Fruit fly (Drosophila melanogaster) whole organism, embryonic: ENCODE results near the gene RhoGAP18B.

Experiments
- B-H1 ChIP-seq: fragments of 200-800 bp; sonication (Bioruptor generic); IDR thresholded peaks from 3 replicates; pipeline ENCODE4 v1.3.6; 2022; ENCODE audit warnings: missing biosample characterization, missing genetic modification characterization
- CG10147 ChIP-seq: fragments of 200-800 bp; sonication (Bioruptor generic); optimal IDR thresholded peaks from 2 replicates; lab custom pipeline; 2019; ENCODE audit warnings: missing biosample characterization, mild to moderate bottlenecking, missing genetic modification characterization, moderate library complexity
- CG10321 ChIP-seq: fragments of 200-800 bp; sonication (Bioruptor generic); IDR thresholded peaks from 2 replicates; pipeline ENCODE4 v1.3.6; 2022; ENCODE audit warnings: missing biosample characterization, missing genetic modification characterization
- CG11085 ChIP-seq: fragments of 200-800 bp; sonication (Bioruptor generic); IDR thresholded peaks from 2 replicates; pipeline ENCODE4 v1.3.6; 2022; ENCODE audit warnings: missing biosample characterization, missing genetic modification characterization
- CG12219 ChIP-seq: fragments of 200-800 bp; sonication (Bioruptor generic); optimal IDR thresholded peaks from 3 replicates; lab custom pipeline; 2018; ENCODE audit warnings: missing biosample characterization, mild to moderate bottlenecking, missing genetic modification characterization
- CG14014 ChIP-seq: fragments of 200-800 bp; sonication (Bioruptor generic); IDR thresholded peaks from 2 replicates; pipeline ENCODE4 v1.3.6; 2022; ENCODE audit warnings: missing biosample characterization, missing genetic modification characterization
- CG14667 ChIP-seq: fragments of 200-800 bp; sonication (Bioruptor generic); IDR thresholded peaks from 2 replicates; pipeline ENCODE4 v1.3.6; 2022; ENCODE audit warnings: missing biosample characterization, missing genetic modification characterization
- CG15269 ChIP-seq: fragments of 200-800 bp; sonication (Bioruptor generic); optimal IDR thresholded peaks from 2 replicates; lab custom pipeline; 2018; ENCODE audit warnings: missing biosample characterization, mild to moderate bottlenecking, missing genetic modification characterization, moderate library complexity
- CG15479 ChIP-seq: fragments of 200-800 bp; sonication (Bioruptor generic); optimal IDR thresholded peaks from 3 replicates; lab custom pipeline; 2019; ENCODE audit warnings: missing biosample characterization, mild to moderate bottlenecking, missing genetic modification characterization, moderate library complexity
- CG15514 ChIP-seq: fragments of 200-800 bp; sonication (Bioruptor generic); optimal IDR thresholded peaks from 3 replicates; lab custom pipeline; 2017; ENCODE audit warnings: missing biosample characterization, missing genetic modification characterization, mild to moderate bottlenecking, moderate library complexity, missing genetic modification reagents
- CG17328 ChIP-seq: fragments of 200-800 bp; sonication (Bioruptor generic); IDR thresholded peaks from 2 replicates; pipeline ENCODE4 v1.3.6; 2022; ENCODE audit warnings: missing biosample characterization, missing genetic modification characterization
- CG17912 ChIP-seq: fragments of 200-800 bp; sonication (Bioruptor generic); optimal IDR thresholded peaks from 2 replicates; lab custom pipeline; 2018; ENCODE audit warnings: missing biosample characterization, mild to moderate bottlenecking, missing genetic modification characterization
- CG18764 ChIP-seq: fragments of 200-800 bp; sonication (Bioruptor generic); optimal IDR thresholded peaks from 3 replicates; lab custom pipeline; 2016; ENCODE audit warnings: missing biosample characterization, missing genetic modification characterization
- CG2875 ChIP-seq: fragments of 200-800 bp; sonication (Bioruptor generic); optimal IDR thresholded peaks from 2 replicates; lab custom pipeline; 2017; ENCODE audit warnings: missing biosample characterization, mild to moderate bottlenecking, missing genetic modification characterization, missing genetic modification reagents
- CG4617 ChIP-seq: fragments of 200-800 bp; sonication (Bioruptor generic); optimal IDR thresholded peaks from 3 replicates; lab custom pipeline; 2016; ENCODE audit warnings: missing biosample characterization, missing genetic modification characterization, borderline replicate concordance
- CG7357 ChIP-seq: fragments of 200-800 bp; sonication (Bioruptor generic); IDR thresholded peaks from 3 replicates; pipeline ENCODE4 v1.3.6; 2022; ENCODE audit warnings: missing biosample characterization, missing genetic modification characterization
- CG7963 ChIP-seq: fragments of 200-800 bp; sonication (Bioruptor generic); IDR thresholded peaks from 3 replicates; pipeline ENCODE4 v1.3.6; 2022; ENCODE audit warnings: missing biosample characterization, missing genetic modification characterization; ENCODE audit not compliant: partially characterized antibody
- CG7987 ChIP-seq: fragments of 200-800 bp; sonication (Bioruptor generic); optimal IDR thresholded peaks from 2 replicates; lab custom pipeline; 2018; ENCODE audit warnings: missing biosample characterization, mild to moderate bottlenecking, missing genetic modification characterization, moderate library complexity
- CkIIα-i1 ChIP-seq: fragments of 200-800 bp; sonication (Bioruptor generic); IDR thresholded peaks from 2 replicates; pipeline ENCODE4 v1.3.6; 2022; ENCODE audit warnings: missing biosample characterization, missing genetic modification characterization
- E2f1 ChIP-seq: fragments of 200-800 bp; sonication (Bioruptor generic); IDR thresholded peaks from 2 replicates; pipeline ENCODE4 v1.3.6; 2022; ENCODE audit warnings: missing biosample characterization, missing genetic modification characterization
- Fer2 ChIP-seq: fragments of 200-800 bp; sonication (Bioruptor generic); optimal IDR thresholded peaks from 2 replicates; lab custom pipeline; 2018; ENCODE audit warnings: missing biosample characterization, mild to moderate bottlenecking, missing genetic modification characterization, moderate library complexity
- GATAe ChIP-seq: fragments of 200-800 bp; sonication (Bioruptor generic); conservative IDR thresholded peaks from 2 replicates; pipeline ENCODE4 v1.3.6; 2022; ENCODE audit warnings: missing biosample characterization, missing genetic modification characterization
- Gsc ChIP-seq: fragments of 200-800 bp; sonication (Bioruptor generic); IDR thresholded peaks from 2 replicates; pipeline ENCODE4 v1.3.6; 2022; ENCODE audit warnings: missing biosample characterization, missing genetic modification characterization
- HLH3B ChIP-seq: fragments of 200-800 bp; sonication (Bioruptor generic); IDR thresholded peaks from 2 replicates; pipeline ENCODE4 v1.3.6; 2022; ENCODE audit warnings: missing biosample characterization, missing genetic modification characterization
- Hmx ChIP-seq: fragments of 200-800 bp; sonication (Bioruptor generic); optimal IDR thresholded peaks from 2 replicates; lab custom pipeline; 2016; ENCODE audit warnings: missing biosample characterization, missing genetic modification characterization
- Mes4 ChIP-seq: fragments of 200-800 bp; sonication (Bioruptor generic); optimal IDR thresholded peaks from 2 replicates; lab custom pipeline; 2016; ENCODE audit warnings: missing biosample characterization, missing genetic modification characterization
- NK7.1 ChIP-seq: fragments of 200-800 bp; sonication (Bioruptor generic); optimal IDR thresholded peaks from 3 replicates; lab custom pipeline; 2016; ENCODE audit warnings: missing biosample characterization, missing genetic modification characterization
- Sry-β ChIP-seq: fragments of 200-800 bp; sonication (Bioruptor generic); optimal IDR thresholded peaks from 2 replicates; lab custom pipeline; 2018; ENCODE audit warnings: missing biosample characterization, mild to moderate bottlenecking, missing genetic modification characterization, moderate library complexity
- amos ChIP-seq: fragments of 200-800 bp; sonication (Bioruptor generic); IDR thresholded peaks from 2 replicates; pipeline ENCODE4 v1.3.6; 2022; ENCODE audit warnings: missing biosample characterization, missing genetic modification characterization; ENCODE audit not compliant: partially characterized antibody
- br ChIP-seq: fragments of >200 bp; optimal IDR thresholded peaks from 2 replicates; lab custom pipeline; 2017
- chif ChIP-seq, 2 experiments: fragments of 200-800 bp; sonication (Bioruptor generic); optimal IDR thresholded peaks; 3 replicates each; lab custom pipeline; 2016; ENCODE audit warnings: missing biosample characterization in 2 of 2, missing genetic modification characterization in 2 of 2
- crc ChIP-seq: fragments of 200-800 bp; sonication (Bioruptor generic); optimal IDR thresholded peaks from 2 replicates; lab custom pipeline; 2016; ENCODE audit warnings: missing biosample characterization, missing genetic modification characterization
- emc ChIP-seq: fragments of 200-800 bp; sonication (Bioruptor generic); optimal IDR thresholded peaks from 2 replicates; lab custom pipeline; 2016; ENCODE audit warnings: missing biosample characterization, missing genetic modification characterization
- eve ChIP-seq, 2 experiments: fragments of >200 bp; optimal IDR thresholded peaks; 2 replicates each; lab custom pipeline; 2017; ENCODE audit warnings: missing biosample characterization in 2 of 2, missing genetic modification characterization in 2 of 2
- fd64A ChIP-seq: fragments of 200-800 bp; sonication (Bioruptor generic); optimal IDR thresholded peaks from 3 replicates; lab custom pipeline; 2018; ENCODE audit warnings: missing biosample characterization, mild to moderate bottlenecking, missing genetic modification characterization
- gcm ChIP-seq: fragments of 200-800 bp; sonication (Bioruptor generic); optimal IDR thresholded peaks from 2 replicates; lab custom pipeline; 2019; ENCODE audit warnings: missing biosample characterization, mild to moderate bottlenecking, missing genetic modification characterization, moderate library complexity
- gcm2 ChIP-seq: fragments of 200-800 bp; sonication (Bioruptor generic); optimal IDR thresholded peaks from 2 replicates; lab custom pipeline; 2016; ENCODE audit warnings: missing biosample characterization, missing genetic modification characterization
- gfzf ChIP-seq: fragments of 200-800 bp; sonication (Bioruptor generic); optimal IDR thresholded peaks from 2 replicates; lab custom pipeline; 2016; ENCODE audit warnings: missing biosample characterization, mild to moderate bottlenecking, missing genetic modification characterization, moderate library complexity
- hbn ChIP-seq: fragments of 200-800 bp; sonication (Bioruptor generic); IDR thresholded peaks from 2 replicates; pipeline ENCODE4 v1.3.6; 2022; ENCODE audit warnings: missing biosample characterization, missing genetic modification characterization; ENCODE audit not compliant: partially characterized antibody
- ken ChIP-seq: fragments of 200-800 bp; sonication (Bioruptor generic); IDR thresholded peaks from 3 replicates; pipeline ENCODE4 v1.3.6; 2022; ENCODE audit warnings: missing biosample characterization, missing genetic modification characterization
- knrl ChIP-seq: fragments of 200-800 bp; sonication (Bioruptor generic); IDR thresholded peaks from 3 replicates; pipeline ENCODE4 v1.3.6; 2022; ENCODE audit warnings: missing biosample characterization, missing genetic modification characterization; ENCODE audit not compliant: partially characterized antibody
- lilli ChIP-seq: fragments of 200-800 bp; sonication (Bioruptor generic); optimal IDR thresholded peaks from 3 replicates; lab custom pipeline; 2016; ENCODE audit warnings: missing biosample characterization, missing genetic modification characterization
- maf-S ChIP-seq: fragments of 200-800 bp; sonication (Bioruptor generic); optimal IDR thresholded peaks from 2 replicates; lab custom pipeline; 2016; ENCODE audit warnings: missing biosample characterization, missing genetic modification characterization
- odd ChIP-seq: fragments of 200-800 bp; sonication (Bioruptor generic); optimal IDR thresholded peaks from 2 replicates; lab custom pipeline; 2017; ENCODE audit warnings: missing biosample characterization, mild to moderate bottlenecking, missing genetic modification characterization
- pros ChIP-seq: fragments of 200-800 bp; sonication (Bioruptor generic); optimal IDR thresholded peaks from 3 replicates; lab custom pipeline; 2019; ENCODE audit warnings: missing biosample characterization, mild to moderate bottlenecking, missing genetic modification characterization, moderate library complexity
- ro ChIP-seq: fragments of 200-800 bp; sonication (Bioruptor generic); IDR thresholded peaks from 2 replicates; pipeline ENCODE4 v1.3.6; 2022; ENCODE audit warnings: missing biosample characterization, missing genetic modification characterization
- slbo ChIP-seq: fragments of 200-800 bp; sonication (Bioruptor generic); IDR thresholded peaks from 2 replicates; pipeline ENCODE4 v1.3.6; 2022; ENCODE audit warnings: missing biosample characterization, missing genetic modification characterization
- trh ChIP-seq: fragments of 200-800 bp; sonication (Bioruptor generic); optimal IDR thresholded peaks from 2 replicates; lab custom pipeline; 2016; ENCODE audit warnings: missing biosample characterization, missing genetic modification characterization
- vfl ChIP-seq: fragments of 200-800 bp; sonication (Bioruptor generic); optimal IDR thresholded peaks from 2 replicates; lab custom pipeline; 2016; ENCODE audit warnings: missing biosample characterization, missing genetic modification characterization
- wek ChIP-seq: fragments of 200-800 bp; sonication (Bioruptor generic); optimal IDR thresholded peaks from 3 replicates; lab custom pipeline; 2018; ENCODE audit warnings: missing biosample characterization, mild to moderate bottlenecking, missing genetic modification characterization, moderate library complexity

The RhoGAP18B gene

DNA sequence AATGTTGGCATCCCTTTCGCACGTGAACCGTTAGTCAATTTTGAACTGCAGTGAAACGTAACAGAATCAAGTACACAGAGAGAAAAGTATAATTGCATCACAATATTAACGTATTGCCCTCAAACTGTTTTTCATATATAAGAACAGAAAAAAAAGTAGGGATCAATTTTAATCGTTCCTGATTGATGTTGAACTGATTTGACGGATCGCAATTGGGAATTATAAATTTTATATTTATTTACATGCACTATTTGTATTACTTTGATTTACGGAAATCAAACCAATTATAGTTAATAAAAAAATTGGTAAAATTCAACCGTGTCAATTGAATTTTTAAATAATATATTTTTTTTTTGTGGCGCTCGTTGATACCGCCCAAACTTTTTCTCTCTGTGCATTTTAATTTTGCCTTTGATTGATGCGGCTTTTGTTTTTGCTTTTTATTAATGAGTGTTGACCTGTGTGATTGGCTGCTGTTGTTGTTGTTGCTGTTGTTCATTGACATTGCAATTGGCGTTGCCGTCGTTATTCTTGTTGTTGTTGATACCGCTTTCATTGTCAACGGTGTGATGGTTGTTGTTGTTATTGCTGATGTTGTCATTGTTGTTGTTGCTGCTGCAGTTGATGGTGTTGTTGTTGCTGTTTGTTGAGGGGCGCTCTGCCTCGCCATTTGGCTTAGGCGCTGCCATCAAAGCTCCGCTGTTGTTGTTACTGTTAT is 14.2 kb downstream of the RhoGAP18B start (continued):
- TF ChIP-seq maf-S (GFP tag; lab: Kevin White, UChicago) (no peak), eve (GFP tag; optimal IDR thresholded peaks at IDR 0.05; lab: Kevin White, UChicago) (peak in 1 of 2 experiments; percentile 77), HLH3B (GFP tag; lab: Robert Waterston, UW) (no peak), Hmx (GFP tag; lab: Kevin White, UChicago) (no peak), crc (GFP tag; lab: Kevin White, UChicago) (no peak), CG17328 (GFP tag; lab: Robert Waterston, UW) (0 out of 2 replicates have a peak, but pooled peaks have one; percentile 28), NK7.1 (GFP tag; lab: Kevin White, UChicago) (no peak), pros (GFP tag; lab: Kevin White, UChicago) (no peak), CG10321 (no peak; the same call in 1 of the 2 replicates), vfl (GFP tag; lab: Kevin White, UChicago) (no peak), GATAe (no peak), hbn (GFP tag; lab: Robert Waterston, UW) (no peak), CG14014 (no peak), ken (GFP tag; lab: Robert Waterston, UW) (no peak), fd64A (GFP tag; lab: Kevin White, UChicago) (no peak), gfzf (GFP tag; lab: Kevin White, UChicago) (no peak), gcm (GFP tag; lab: Kevin White, UChicago) (peak; percentile 51), gcm2 (GFP tag; lab: Kevin White, UChicago) (peak; percentile 29), amos (no peak), odd (GFP tag; lab: Kevin White, UChicago) (no peak), Gsc (GFP tag; lab: Robert Waterston, UW) (no peak), CG7963 (no peak), CG4617 (no peak), CG2875 (GFP tag; lab: Kevin White, UChicago) (peak; percentile 54), E2f1 (GFP tag; lab: Robert Waterston, UW) (peak; percentile 39; the same call in 1 of the 2 replicates), CG12219 (GFP tag; lab: Kevin White, UChicago) (peak; percentile 4), Fer2 (tag; lab: Kevin White, UChicago) (no peak), CG17912 (GFP tag; lab: Kevin White, UChicago) (no peak), Sry-β (GFP tag; lab: Kevin White, UChicago) (no peak), CG15514 (GFP tag; lab: Kevin White, UChicago) (peak; percentile 1), br (no peak), lilli (GFP tag; lab: Kevin White, UChicago) (peak; percentile 35), emc (no peak), CG10147 (GFP tag; lab: Kevin White, UChicago) (no peak), trh (GFP tag; lab: Kevin White, UChicago) (no peak), B-H1 (peak; percentile 45; the same call in 2 of the 3 replicates), knrl (GFP tag; lab: Robert Waterston, UW) (no peak), slbo (peak; percentile 47), wek (no peak), CG18764 (GFP tag; lab: Kevin White, UChicago) (peak; percentile 18), CG15269 (tag; lab: Kevin White, UChicago) (peak; percentile 65), CG14667 (GFP tag; lab: Robert Waterston, UW) (0 out of 2 replicates have a peak, but pooled peaks have one; percentile 32), chif (GFP tag; optimal IDR thresholded peaks at IDR 0.05; lab: Kevin White, UChicago) (peak in 1 of 2 experiments; percentile 34), CG11085 (GFP tag; lab: Robert Waterston, UW) (no peak), CG7357 (GFP tag; lab: Robert Waterston, UW) (0 out of 3 replicates have a peak, but pooled peaks have one; percentile 8), CkIIα-i1 (GFP tag; lab: Robert Waterston, UW) (no peak), ro (0 out of 2 replicates have a peak, but pooled peaks have one; percentile 13), CG7987 (no peak), Mes4 (GFP tag; lab: Kevin White, UChicago) (no peak), CG15479 (GFP tag; lab: Kevin White, UChicago) (no peak)
